Worm (Caenorhabditis elegans): ENCODE results near the gene cutl-17.

Gene cutl-17

DNA sequence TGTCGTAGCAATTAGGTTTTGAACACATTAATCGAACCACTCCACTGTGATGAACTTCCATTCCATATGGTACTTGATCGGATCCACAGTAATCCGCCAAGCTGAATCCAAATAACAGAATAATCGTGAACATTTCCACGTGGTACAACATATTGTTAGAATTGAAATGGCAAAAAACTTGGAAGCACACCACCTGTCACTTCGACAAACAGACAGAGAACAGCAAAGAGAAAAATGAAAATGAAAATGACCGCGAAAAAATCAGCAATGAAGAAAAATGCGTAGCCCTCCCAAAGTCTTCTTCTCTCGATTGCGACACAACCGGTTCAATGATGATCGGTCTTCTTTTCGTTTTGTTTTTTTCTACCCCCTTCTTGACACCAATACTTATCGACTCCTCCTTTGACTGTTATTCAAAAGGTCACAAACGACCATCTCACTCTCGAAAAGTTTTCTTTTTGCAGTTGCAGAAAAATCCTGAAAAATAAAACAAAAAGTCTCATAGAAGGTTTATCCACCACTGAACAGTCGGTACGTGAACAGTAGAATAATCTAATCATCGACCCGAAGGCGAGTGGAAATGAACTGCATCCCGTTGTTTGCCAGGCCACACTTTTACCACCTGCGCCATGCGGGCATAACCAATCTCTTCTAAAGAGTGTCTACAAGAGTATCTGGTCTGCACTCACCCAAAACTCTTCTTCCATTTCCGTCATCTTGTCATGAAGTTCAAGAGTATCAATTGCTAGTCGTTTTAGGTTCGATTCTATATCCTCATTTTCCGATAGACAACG is 20.0 kb upstream of the cutl-17 start, which contains the start of gene wrt-3:
Gene wrt-3 (minus strand): TSS at position 322 of the 794 bp plus-strand sequence.
- peak; percentile 96 for TF ChIP-seq aptf-3 (GFP tag; IDR thresholded peaks at IDR 0.05)
- peak; percentile 93 for TF ChIP-seq T26A5.8 (tag; optimal IDR thresholded peaks at IDR 0.05)
- TF ChIP-seq K12H6.12 (tag; optimal IDR thresholded peaks at IDR 0.05), result peak; percentile 56
- TF ChIP-seq F49E8.2 (tag; optimal IDR thresholded peaks at IDR 0.05; ENCODE audit: insufficient read depth), result no peak
- TF ChIP-seq nfya-2 (GFP tag; IDR thresholded peaks at IDR 0.05), result no peak
- TF ChIP-seq bed-2 (GFP tag; IDR thresholded peaks at IDR 0.05), result no peak
- peak; percentile 66 for TF ChIP-seq atf-7 (tag; optimal IDR thresholded peaks at IDR 0.05)
- peak; percentile 88 for TF ChIP-seq ets-4 (GFP tag; optimal IDR thresholded peaks at IDR 0.05)
- TF ChIP-seq pbrm-1 (GFP tag; IDR thresholded peaks at IDR 0.05), result no peak; the same call in none of the 2 replicates
- TF ChIP-seq F33H1.4 (GFP tag; IDR thresholded peaks at IDR 0.05), result no peak
- TF ChIP-seq Y79H2A.3 (GFP tag; conservative IDR thresholded peaks at IDR 0.05), result no peak
- TF ChIP-seq somi-1 (GFP tag; optimal IDR thresholded peaks at IDR 0.05), result peak; percentile 66
- TF ChIP-seq repo-1 (tag; optimal IDR thresholded peaks at IDR 0.05), result peak; percentile 91
- no peak for TF ChIP-seq lin-40 (tag; optimal IDR thresholded peaks at IDR 0.05)
- no peak for TF ChIP-seq unc-62 (GFP tag; optimal IDR thresholded peaks at IDR 0.05)
- TF ChIP-seq F22D6.2 (tag; optimal IDR thresholded peaks at IDR 0.05), result peak; percentile 22
- TF ChIP-seq him-1 (tag; optimal IDR thresholded peaks at IDR 0.05), result peak; percentile 96
- TF ChIP-seq F57A8.1 (GFP tag; optimal IDR thresholded peaks at IDR 0.05), result peak; percentile 88
- TF ChIP-seq mxl-1 (tag; optimal IDR thresholded peaks at IDR 0.05), result peak; percentile 88
- TF ChIP-seq dox-1 (GFP tag; IDR thresholded peaks at IDR 0.05), result no peak
- TF ChIP-seq pha-4 (tag; optimal IDR thresholded peaks at IDR 0.05), result no peak
- peak; percentile 35; the same call in 1 of the 2 replicates for TF ChIP-seq ztf-6 (GFP tag; IDR thresholded peaks at IDR 0.05)
- no peak for TF ChIP-seq ama-1 (optimal IDR thresholded peaks at IDR 0.05)
- peak; percentile 74 to 96 for TF ChIP-seq ama-1 (GFP tag; optimal IDR thresholded peaks at IDR 0.05)
- TF ChIP-seq ekl-4 (GFP tag; IDR thresholded peaks at IDR 0.05), result no peak; the same call in 1 of the 2 replicates
- TF ChIP-seq ceh-79 (tag; optimal IDR thresholded peaks at IDR 0.05), result peak; percentile 61
- TF ChIP-seq B0019.2 (GFP tag; conservative IDR thresholded peaks at IDR 0.05), result 0 out of 2 replicates have a peak, but pooled peaks have one; percentile 37
- TF ChIP-seq ceh-40 (GFP tag; IDR thresholded peaks at IDR 0.05), result peak; percentile 90
- TF ChIP-seq madf-3 (GFP tag; IDR thresholded peaks at IDR 0.05), result peak; percentile 84
- no peak for TF ChIP-seq lag-1 (GFP tag; IDR thresholded peaks at IDR 0.05)
- no peak; the same call in 1 of the 2 replicates for TF ChIP-seq mcd-1 (GFP tag; IDR thresholded peaks at IDR 0.05)
- no peak for TF ChIP-seq bed-1 (GFP tag; IDR thresholded peaks at IDR 0.05)
- TF ChIP-seq B0035.1 (tag; optimal IDR thresholded peaks at IDR 0.05), result peak; percentile 68
- TF ChIP-seq ztf-25 (GFP tag; IDR thresholded peaks at IDR 0.05), result no peak; the same call in 1 of the 2 replicates
- peak; percentile 96 for TF ChIP-seq nhr-90 (tag; optimal IDR thresholded peaks at IDR 0.05)
- TF ChIP-seq hlh-12 (tag; optimal IDR thresholded peaks at IDR 0.05), result peak; percentile 90
- TF ChIP-seq dpl-1 (GFP tag; optimal IDR thresholded peaks at IDR 0.05), result peak; percentile 19
- no peak for TF ChIP-seq nfyb-1 (GFP tag; IDR thresholded peaks at IDR 0.05)
- TF ChIP-seq fkh-3 (tag; optimal IDR thresholded peaks at IDR 0.05), result peak; percentile 98
- peak; percentile 77 for TF ChIP-seq dpff-1 (tag; optimal IDR thresholded peaks at IDR 0.05)
- TF ChIP-seq egl-44 (GFP tag; IDR thresholded peaks at IDR 0.05), result no peak; the same call in 1 of the 2 replicates
- TF ChIP-seq lin-54 (GFP tag; optimal IDR thresholded peaks at IDR 0.05), result peak; percentile 75
- peak; percentile 79 for TF ChIP-seq akir-1 (GFP tag; optimal IDR thresholded peaks at IDR 0.05)
- peak; percentile 96 for TF ChIP-seq snpc-1.3 (tag; optimal IDR thresholded peaks at IDR 0.05; ENCODE audit: insufficient read depth)
- no peak for TF ChIP-seq Y95B8A.8 (GFP tag; IDR thresholded peaks at IDR 0.05)
- TF ChIP-seq ztf-3 (GFP tag; optimal IDR thresholded peaks at IDR 0.05), result peak; percentile 9
- TF ChIP-seq zim-3 (tag; optimal IDR thresholded peaks at IDR 0.05), result peak; percentile 97
- peak; percentile 48 for TF ChIP-seq F57C9.4 (tag; optimal IDR thresholded peaks at IDR 0.05)
